Worm (Caenorhabditis elegans) whole organism, L3 larva: Measurements from ENCODE around the gene gldi-9.

Source experiments
- ZK546.5 ChIP-seq: sonication (generic microtip); optimal IDR thresholded peaks from 2 replicates; lab custom pipeline; 2017; ENCODE audit warnings: missing biosample characterization, missing genetic modification characterization
- daf-12 ChIP-seq: fragments of 150-350 bp; optimal IDR thresholded peaks from 2 replicates; lab custom pipeline; 2014; ENCODE audit warnings: missing biosample characterization, missing genetic modification reagents, missing genetic modification characterization
- elt-3 ChIP-seq, 3 experiments: fragments of 150-350 bp in 1 of 3; sonication (generic microtip) in 2 of 3; optimal IDR thresholded peaks; 2 replicates in 2 of 3; 4 replicates in 1 of 3; lab custom pipeline; 2014 to 2017; ENCODE audit warnings: missing biosample characterization in 3 of 3, missing genetic modification characterization in 3 of 3
- nfya-1 ChIP-seq: sonication (generic microtip); optimal IDR thresholded peaks from 2 replicates; lab custom pipeline; 2017; ENCODE audit warnings: missing genetic modification characterization, mild to moderate bottlenecking, missing compliant biosample characterization, antibody characterized with exemption, moderate library complexity; ENCODE audit not compliant: insufficient read depth
- nhr-237 ChIP-seq: fragments of 150-350 bp; optimal IDR thresholded peaks from 2 replicates; lab custom pipeline; 2014; ENCODE audit warnings: missing biosample characterization, missing genetic modification characterization
- nhr-28 ChIP-seq: fragments of 150-350 bp; optimal IDR thresholded peaks from 2 replicates; lab custom pipeline; 2014; ENCODE audit warnings: missing biosample characterization, missing genetic modification characterization
- nhr-76 ChIP-seq: fragments of 150-350 bp; sonication (generic microtip); optimal IDR thresholded peaks from 5 replicates; lab custom pipeline; 2014; ENCODE audit warnings: missing biosample characterization, missing genetic modification characterization
- nhr-77 ChIP-seq: fragments of 150-350 bp; optimal IDR thresholded peaks from 2 replicates; lab custom pipeline; 2014; ENCODE audit warnings: missing biosample characterization, missing genetic modification characterization
- pqm-1 ChIP-seq: fragments of 150-350 bp; optimal IDR thresholded peaks from 2 replicates; lab custom pipeline; 2017; ENCODE audit warnings: missing biosample characterization, missing genetic modification characterization, inconsistent platforms
- snpc-4 ChIP-seq: fragments of 150-350 bp; optimal IDR thresholded peaks from 2 replicates; lab custom pipeline; 2014; ENCODE audit warnings: missing biosample characterization, missing genetic modification characterization
- unc-39 ChIP-seq: sonication (generic microtip); optimal IDR thresholded peaks from 4 replicates; lab custom pipeline; 2017; ENCODE audit warnings: missing biosample characterization, missing genetic modification characterization
- unc-62 ChIP-seq: fragments of 150-350 bp; sonication (generic microtip); optimal IDR thresholded peaks from 4 replicates; lab custom pipeline; 2014; ENCODE audit warnings: missing biosample characterization, missing genetic modification reagents, missing genetic modification characterization
- ztf-11 ChIP-seq: fragments of 150-350 bp; optimal IDR thresholded peaks from 2 replicates; lab custom pipeline; 2014; ENCODE audit warnings: missing biosample characterization, missing genetic modification characterization

DNA sequence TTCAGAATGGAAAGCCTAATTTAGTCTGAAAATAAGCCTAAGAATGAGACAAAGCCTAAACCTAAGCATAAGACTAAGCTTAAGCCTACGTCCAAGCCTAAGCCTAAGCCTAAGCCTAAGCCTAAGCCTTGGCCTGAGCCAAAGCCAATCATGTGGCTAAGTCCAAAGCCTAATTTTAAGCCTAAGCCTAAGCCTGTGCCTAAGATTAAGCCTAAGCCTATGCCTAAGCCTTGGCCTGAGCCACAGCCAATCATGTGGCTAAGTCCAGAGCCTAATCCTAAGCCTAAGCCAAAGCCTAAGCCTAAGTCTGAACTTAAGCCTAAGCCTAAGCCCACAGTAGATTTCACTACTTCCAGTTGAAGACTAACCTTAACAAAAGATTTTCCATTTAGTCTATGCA, 1.3 kb upstream of the gldi-9 start:
- TF ChIP-seq nhr-28 (tag; lab: Kevin White, UChicago) = no peak
- no peak for TF ChIP-seq unc-39
- no peak for TF ChIP-seq elt-3 (tag; optimal IDR thresholded peaks at IDR 0.05; lab: Kevin White, UChicago)
- no peak for TF ChIP-seq nhr-76 (tag; lab: Kevin White, UChicago)
- no peak for TF ChIP-seq nhr-237 (tag; lab: Kevin White, UChicago)
- no peak for TF ChIP-seq ztf-11 (tag; lab: Kevin White, UChicago)
- TF ChIP-seq nfya-1 = no peak
- no peak for TF ChIP-seq unc-62 (GFP tag; lab: Kevin White, UChicago)
- no peak for TF ChIP-seq nhr-77 (tag; lab: Kevin White, UChicago)
- TF ChIP-seq ZK546.5 (tag; lab: Kevin White, UChicago) = no peak
- TF ChIP-seq snpc-4 (tag; lab: Kevin White, UChicago) = no peak
- TF ChIP-seq daf-12 = no peak
- no peak for TF ChIP-seq pqm-1
